Worm (Caenorhabditis elegans) whole organism, L2 larva: Measurements from ENCODE around the gene unc-47.

Experiments used
- Y55F3AM.14 ChIP-seq: fragments of 200-800 bp; sonication (Bioruptor generic); optimal IDR thresholded peaks from 2 replicates; lab custom pipeline; 2018; ENCODE audit warnings: mild to moderate bottlenecking, missing genetic modification characterization, missing compliant biosample characterization
- ZK546.5 ChIP-seq: sonication (generic microtip); optimal IDR thresholded peaks from 2 replicates; lab custom pipeline; 2017; ENCODE audit warnings: missing biosample characterization, missing genetic modification characterization
- ama-1 ChIP-seq: fragments of 150-350 bp; optimal IDR thresholded peaks from 2 replicates; lab custom pipeline; 2018; ENCODE audit warnings: inconsistent platforms
- blmp-1 ChIP-seq: sonication (generic microtip); optimal IDR thresholded peaks from 2 replicates; lab custom pipeline; 2017; ENCODE audit warnings: missing genetic modification characterization, mild to moderate bottlenecking, missing compliant biosample characterization, antibody characterized with exemption, moderate library complexity; ENCODE audit not compliant: insufficient read depth
- ceh-16 ChIP-seq: fragments of 150-350 bp; optimal IDR thresholded peaks from 2 replicates; lab custom pipeline; 2014; ENCODE audit warnings: missing biosample characterization, missing genetic modification characterization
- elt-1 ChIP-seq: fragments of 150-350 bp; optimal IDR thresholded peaks from 2 replicates; lab custom pipeline; 2014; ENCODE audit warnings: missing biosample characterization, missing genetic modification characterization
- elt-3 ChIP-seq: sonication (generic microtip); optimal IDR thresholded peaks from 2 replicates; lab custom pipeline; 2017; ENCODE audit warnings: missing biosample characterization, missing genetic modification characterization
- mdl-1 ChIP-seq, 2 experiments: fragments of 150-350 bp in 1 of 2; sonication (generic microtip) in 1 of 2; optimal IDR thresholded peaks; 2 replicates each; lab custom pipeline; 2017; ENCODE audit warnings: missing biosample characterization in 2 of 2, missing genetic modification characterization in 2 of 2
- nhr-11 ChIP-seq: fragments of 150-350 bp; optimal IDR thresholded peaks from 2 replicates; lab custom pipeline; 2014; ENCODE audit warnings: missing biosample characterization, missing genetic modification characterization
- nhr-12 ChIP-seq: fragments of 150-350 bp; optimal IDR thresholded peaks from 2 replicates; lab custom pipeline; 2014; ENCODE audit warnings: missing biosample characterization, missing genetic modification characterization
- nhr-237 ChIP-seq: fragments of 150-350 bp; optimal IDR thresholded peaks from 2 replicates; lab custom pipeline; 2014; ENCODE audit warnings: missing biosample characterization, missing genetic modification characterization
- skn-1 ChIP-seq: sonication (generic microtip); optimal IDR thresholded peaks from 2 replicates; lab custom pipeline; 2017; ENCODE audit warnings: missing biosample characterization, missing genetic modification characterization
- unc-62 ChIP-seq: fragments of 150-350 bp; optimal IDR thresholded peaks from 2 replicates; lab custom pipeline; 2014; ENCODE audit warnings: missing biosample characterization, missing genetic modification reagents, missing genetic modification characterization
- zag-1 ChIP-seq: fragments of 150-350 bp; optimal IDR thresholded peaks from 2 replicates; lab custom pipeline; 2014; ENCODE audit warnings: missing biosample characterization, missing genetic modification characterization

DNA sequence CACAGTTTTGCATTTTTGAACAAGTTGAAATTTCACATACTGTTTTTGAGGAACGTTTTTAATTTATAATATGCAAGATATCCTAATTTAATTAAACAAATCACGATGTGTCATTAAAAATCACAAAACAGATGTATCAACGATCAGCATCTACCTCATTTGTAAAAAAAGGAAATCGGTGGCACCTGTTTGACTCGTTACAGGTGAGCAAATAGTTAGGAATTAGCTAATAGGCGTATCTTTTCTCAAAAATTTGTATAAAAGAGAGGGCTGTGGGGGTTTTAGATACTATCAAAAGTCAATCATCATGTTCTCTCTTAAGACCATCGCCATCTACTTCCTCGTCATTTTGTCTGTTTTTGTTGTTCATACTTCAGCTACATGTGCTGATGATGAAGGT is 13.0 kb upstream of the unc-47 start, which contains the start of gene T20G5.8:
- TF ChIP-seq mdl-1 (tag; optimal IDR thresholded peaks at IDR 0.05; lab: Kevin White, UChicago) (no peak), ceh-16 (tag; lab: Kevin White, UChicago) (no peak), nhr-12 (no peak), Y55F3AM.14 (GFP tag; lab: Kevin White, UChicago) (no peak), nhr-11 (tag; lab: Kevin White, UChicago) (no peak), zag-1 (no peak), skn-1 (no peak), elt-3 (tag; lab: Kevin White, UChicago) (no peak), blmp-1 (tag; lab: Kevin White, UChicago) (no peak), nhr-237 (no peak), ZK546.5 (tag; lab: Kevin White, UChicago) (no peak), unc-62 (no peak), ama-1 (lab: Kevin White, UChicago) (no peak), elt-1 (tag; lab: Kevin White, UChicago) (no peak)
